Fruit fly (Drosophila melanogaster): ENCODE measurements around the gene VAChT.

VAChT gene

dm6 chr3R:18670441-18671111 is 34.7 kb upstream of the VAChT start (continued):
- TF ChIP-seq Fer3 (tag; optimal IDR thresholded peaks at IDR 0.05), result peak; percentile 42
- TF ChIP-seq CG4404 (GFP tag; IDR thresholded peaks at IDR 0.05), result no peak; the same call in 1 of the 2 replicates
- peak; percentile 5 for TF ChIP-seq twi (tag; optimal IDR thresholded peaks at IDR 0.05)
- no peak for TF ChIP-seq ro (GFP tag; IDR thresholded peaks at IDR 0.05)
- peak; percentile 45 for TF ChIP-seq lmd (GFP tag; IDR thresholded peaks at IDR 0.05)
- peak; percentile 51 for TF ChIP-seq gcm (GFP tag; optimal IDR thresholded peaks at IDR 0.05)
- peak; percentile 65 for TF ChIP-seq CG13624 (GFP tag; optimal IDR thresholded peaks at IDR 0.05)
- peak; percentile 84 for TF ChIP-seq gem (tag; optimal IDR thresholded peaks at IDR 0.05)
- TF ChIP-seq CG11247 (GFP tag; IDR thresholded peaks at IDR 0.05), result 0 out of 2 replicates have a peak, but pooled peaks have one; percentile 17
- no peak for TF ChIP-seq Poxn (GFP tag; IDR thresholded peaks at IDR 0.05)
- no peak for TF ChIP-seq CG4854 (GFP tag; optimal IDR thresholded peaks at IDR 0.05)
- TF ChIP-seq vvl (GFP tag; IDR thresholded peaks at IDR 0.05), result 0 out of 2 replicates have a peak, but pooled peaks have one; percentile 19
- peak; percentile 54 for TF ChIP-seq fd96Cb (tag; optimal IDR thresholded peaks at IDR 0.05)
- no peak for TF ChIP-seq vnd (GFP tag; IDR thresholded peaks at IDR 0.05; ENCODE audit: partially characterized antibody)
- no peak for TF ChIP-seq tll (GFP tag; optimal IDR thresholded peaks at IDR 0.05)
- no peak for TF ChIP-seq C15 (GFP tag; IDR thresholded peaks at IDR 0.05)
- TF ChIP-seq Awh (GFP tag; IDR thresholded peaks at IDR 0.05), result peak; percentile 27; the same call in 1 of the 2 replicates
- TF ChIP-seq Fer2 (tag; optimal IDR thresholded peaks at IDR 0.05), result peak; percentile 51
- TF ChIP-seq tup (GFP tag; optimal IDR thresholded peaks at IDR 0.05), result no peak
- TF ChIP-seq CG4328 (GFP tag; optimal IDR thresholded peaks at IDR 0.05), result peak; percentile 47
- TF ChIP-seq CG3407 (GFP tag; optimal IDR thresholded peaks at IDR 0.05), result peak; percentile 29
- TF ChIP-seq corto (GFP tag; optimal IDR thresholded peaks at IDR 0.05), result peak; percentile 44
- peak; percentile 8 for TF ChIP-seq CG12942 (GFP tag; optimal IDR thresholded peaks at IDR 0.05)
- peak; percentile 40 for TF ChIP-seq E2f1 (GFP tag; IDR thresholded peaks at IDR 0.05)
- TF ChIP-seq stwl (tag; optimal IDR thresholded peaks at IDR 0.05), result no peak
- 0 out of 2 replicates have a peak, but pooled peaks have one; percentile 29 for TF ChIP-seq CG31224 (GFP tag; IDR thresholded peaks at IDR 0.05)
- TF ChIP-seq esg (GFP tag; conservative IDR thresholded peaks at IDR 0.05), result 0 out of 2 replicates have a peak, but pooled peaks have one; percentile 20
- peak; percentile 20; the same call in 1 of the 2 replicates for TF ChIP-seq klu (GFP tag; IDR thresholded peaks at IDR 0.05)
- peak; percentile 80 for TF ChIP-seq dmrt99B (tag; optimal IDR thresholded peaks at IDR 0.05)
- no peak for TF ChIP-seq crp (GFP tag; optimal IDR thresholded peaks at IDR 0.05)
- TF ChIP-seq CG9727 (GFP tag; optimal IDR thresholded peaks at IDR 0.05), result peak; percentile 41
- no peak for TF ChIP-seq CG11398 (GFP tag; optimal IDR thresholded peaks at IDR 0.05)
- no peak for TF ChIP-seq kah (GFP tag; optimal IDR thresholded peaks at IDR 0.05)
- peak; percentile 24 for TF ChIP-seq pros (GFP tag; optimal IDR thresholded peaks at IDR 0.05)
- no peak for TF ChIP-seq CG18619 (GFP tag; optimal IDR thresholded peaks at IDR 0.05)
- peak; percentile 90 for TF ChIP-seq nmo (GFP tag; optimal IDR thresholded peaks at IDR 0.05)
- peak; percentile 39 for TF ChIP-seq CG1603 (tag; optimal IDR thresholded peaks at IDR 0.05)
- TF ChIP-seq crol (GFP tag; IDR thresholded peaks at IDR 0.05), result peak; percentile 82
- TF ChIP-seq Jarid2 (GFP tag; optimal IDR thresholded peaks at IDR 0.05), result no peak
- TF ChIP-seq Six4 (GFP tag; optimal IDR thresholded peaks at IDR 0.05), result peak; percentile 0
- TF ChIP-seq jigr1 (GFP tag; IDR thresholded peaks at IDR 0.05), result no peak
- TF ChIP-seq maf-S (GFP tag; optimal IDR thresholded peaks at IDR 0.05), result no peak
- TF ChIP-seq cwo (GFP tag; optimal IDR thresholded peaks at IDR 0.05), result peak; percentile 32
- peak; percentile 73 for TF ChIP-seq CG18262 (tag; optimal IDR thresholded peaks at IDR 0.05)
- peak; percentile 14 for TF ChIP-seq CG9437 (GFP tag; optimal IDR thresholded peaks at IDR 0.05)
- peak; percentile 68 for TF ChIP-seq CG7556 (GFP tag; optimal IDR thresholded peaks at IDR 0.05)
- peak; percentile 63 for TF ChIP-seq CG9817 (tag; optimal IDR thresholded peaks at IDR 0.05)
- peak; percentile 67 for TF ChIP-seq CG12391 (tag; optimal IDR thresholded peaks at IDR 0.05)

Data from whole organism, embryonic.